Worm (Caenorhabditis elegans) whole organism, midembryonic: ENCODE results near the gene T16A9.3.

Experiments
- cog-1 ChIP-seq: sonication (generic microtip); optimal IDR thresholded peaks from 2 replicates; lab custom pipeline; 2016; ENCODE audit warnings: missing genetic modification characterization, missing compliant biosample characterization
- flt-1 ChIP-seq: fragments of 200-800 bp; sonication (Bioruptor generic); IDR thresholded peaks from 2 replicates; pipeline ENCODE4 v1.3.6; 2022; ENCODE audit warnings: missing genetic modification characterization, missing compliant biosample characterization
- ztf-29 ChIP-seq: fragments of 200-800 bp; sonication (Bioruptor generic); IDR thresholded peaks from 2 replicates; pipeline ENCODE4 v1.3.6; 2022; ENCODE audit warnings: missing genetic modification reagents, missing genetic modification characterization, missing compliant biosample characterization

DNA sequence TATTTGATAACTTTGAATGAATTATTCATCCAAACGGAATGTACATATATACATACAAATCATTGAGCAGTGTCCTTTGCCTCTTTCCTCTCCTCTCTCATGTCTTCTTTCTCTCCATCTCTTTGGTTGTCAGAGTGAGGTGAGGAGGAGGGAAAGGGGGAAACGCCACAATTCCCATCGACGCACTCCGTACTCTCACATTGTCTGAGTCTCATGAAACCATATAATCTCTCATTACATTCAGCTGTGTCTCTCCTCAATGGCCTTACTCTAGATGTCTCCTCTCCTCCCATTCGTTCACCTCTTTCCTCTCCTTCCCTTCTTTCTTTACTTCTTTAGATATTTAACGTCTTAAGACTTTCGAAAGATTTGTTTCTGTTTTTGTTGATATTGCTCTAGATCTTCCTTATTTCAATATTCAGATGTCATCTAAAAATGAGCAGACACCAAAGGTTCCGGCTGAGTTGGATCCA is 27.6 kb upstream of the T16A9.3 start, which contains the start of gene ceh-74:
- TF ChIP-seq ztf-29 = no peak
- TF ChIP-seq cog-1 (tag; lab: Kevin White, UChicago) = no peak
- TF ChIP-seq flt-1 (GFP tag; lab: Robert Waterston, UW) = no peak
